Worm (Caenorhabditis elegans): ENCODE data around the gene egl-17.

DNA sequence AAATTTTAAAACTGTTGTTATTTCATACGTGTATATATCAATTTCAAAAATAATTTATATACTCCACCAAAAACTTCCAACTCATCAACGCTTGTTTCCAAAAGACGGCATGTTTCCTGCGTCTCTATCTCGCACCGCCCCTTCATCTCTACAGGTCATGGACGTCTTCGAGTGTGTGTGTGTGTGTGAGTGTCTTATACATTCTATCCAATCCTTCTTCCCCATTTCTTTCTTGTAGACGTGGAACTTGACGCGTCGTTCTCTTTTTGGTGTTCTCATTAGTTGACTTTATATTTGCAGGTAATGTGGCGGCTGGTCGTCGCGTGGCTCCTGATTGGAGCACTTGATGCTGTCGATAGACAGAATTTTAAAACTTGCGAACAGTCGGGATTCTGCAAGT lies 29.1 kb upstream of the egl-17 start, which contains the start of gene aagr-4:
- TF ChIP-seq mab-5 (tag; optimal IDR thresholded peaks at IDR 0.05) (no peak), R02D3.7 (tag; optimal IDR thresholded peaks at IDR 0.05) (no peak), nhr-237 (tag; optimal IDR thresholded peaks at IDR 0.05) (no peak), nhr-77 (tag; optimal IDR thresholded peaks at IDR 0.05) (no peak), nhr-25 (tag; optimal IDR thresholded peaks at IDR 0.05) (no peak), snpc-4 (tag; optimal IDR thresholded peaks at IDR 0.05) (no peak), lin-11 (tag; optimal IDR thresholded peaks at IDR 0.05) (no peak), ztf-4 (tag; optimal IDR thresholded peaks at IDR 0.05) (no peak)
